Fruit fly (Drosophila melanogaster): ENCODE results near the gene ear.
A peak's percentile ranks its signal among the peaks of the same experiment; 100 is the strongest.

ear gene

dm6 chr3R:15347822-15348221 is 27.3 kb downstream of the ear start, which contains the start of the genes CG42726 and CG42727 (continued):
- TF ChIP-seq lov (optimal IDR thresholded peaks at IDR 0.05) (no peak), lov (GFP tag; IDR thresholded peaks at IDR 0.05) (no peak), CG8388 (GFP tag; optimal IDR thresholded peaks at IDR 0.05) (peak; percentile 2), HLH3B (GFP tag; IDR thresholded peaks at IDR 0.05) (no peak), Optix (GFP tag; IDR thresholded peaks at IDR 0.05) (no peak), Blimp-1 (GFP tag; optimal IDR thresholded peaks at IDR 0.05) (no peak), bsh (GFP tag; optimal IDR thresholded peaks at IDR 0.05) (peak in 1 of 2 experiments; percentile 32), CG6813 (GFP tag; optimal IDR thresholded peaks at IDR 0.05) (no peak), CG18011 (GFP tag; optimal IDR thresholded peaks at IDR 0.05) (no peak), Xrp1 (GFP tag; IDR thresholded peaks at IDR 0.05) (peak; percentile 37; the same call in 1 of the 2 replicates), sens-2 (GFP tag; IDR thresholded peaks at IDR 0.05) (peak; percentile 35; the same call in 1 of the 2 replicates), TFAM (GFP tag; optimal IDR thresholded peaks at IDR 0.05) (no peak), pho (GFP tag; optimal IDR thresholded peaks at IDR 0.05) (no peak), CG11723 (GFP tag; optimal IDR thresholded peaks at IDR 0.05) (no peak), CG12391 (tag; optimal IDR thresholded peaks at IDR 0.05) (peak; percentile 35), inv (GFP tag; IDR thresholded peaks at IDR 0.05; ENCODE audit: partially characterized antibody) (no peak), tin (GFP tag; optimal IDR thresholded peaks at IDR 0.05) (peak; percentile 51), sug (tag; optimal IDR thresholded peaks at IDR 0.05) (no peak), CG9609 (GFP tag; optimal IDR thresholded peaks at IDR 0.05) (no peak), CG7357 (GFP tag; IDR thresholded peaks at IDR 0.05) (no peak), br (optimal IDR thresholded peaks at IDR 0.05) (no peak), CG15479 (GFP tag; optimal IDR thresholded peaks at IDR 0.05) (no peak), D19A (tag; optimal IDR thresholded peaks at IDR 0.05) (no peak), Xbp1 (GFP tag; optimal IDR thresholded peaks at IDR 0.05) (peak; percentile 37), oc (tag; optimal IDR thresholded peaks at IDR 0.05) (no peak), fd3F (GFP tag; optimal IDR thresholded peaks at IDR 0.05) (no peak), crc (GFP tag; optimal IDR thresholded peaks at IDR 0.05) (no peak), amos (GFP tag; IDR thresholded peaks at IDR 0.05; ENCODE audit: partially characterized antibody) (no peak), CG17359 (tag; optimal IDR thresholded peaks at IDR 0.05) (peak; percentile 28), az2 (GFP tag; optimal IDR thresholded peaks at IDR 0.05) (peak; percentile 2), CG14014 (GFP tag; IDR thresholded peaks at IDR 0.05) (peak; percentile 62), CG30020 (tag; optimal IDR thresholded peaks at IDR 0.05) (no peak), Ada2b (GFP tag; IDR thresholded peaks at IDR 0.05) (no peak), ranshi (GFP tag; IDR thresholded peaks at IDR 0.05) (peak; percentile 41; the same call in 1 of the 2 replicates), nerfin-2 (GFP tag; IDR thresholded peaks at IDR 0.05; ENCODE audit: partially characterized antibody) (no peak), ems (GFP tag; optimal IDR thresholded peaks at IDR 0.05) (peak; percentile 52), Fer3 (tag; optimal IDR thresholded peaks at IDR 0.05) (peak; percentile 6), CG11398 (GFP tag; optimal IDR thresholded peaks at IDR 0.05) (no peak), fru (optimal IDR thresholded peaks at IDR 0.05) (no peak), CG10979 (tag; optimal IDR thresholded peaks at IDR 0.05) (peak; percentile 30), Taf1 (GFP tag; IDR thresholded peaks at IDR 0.05) (no peak), fu2 (GFP tag; optimal IDR thresholded peaks at IDR 0.05) (no peak), CG3726 (GFP tag; IDR thresholded peaks at IDR 0.05) (no peak), gce (GFP tag; IDR thresholded peaks at IDR 0.05) (0 out of 3 replicates have a peak, but pooled peaks have one; percentile 27), CG17568 (GFP tag; optimal IDR thresholded peaks at IDR 0.05) (no peak), crol (GFP tag; IDR thresholded peaks at IDR 0.05) (no peak), Doc2 (GFP tag; IDR thresholded peaks at IDR 0.05) (no peak), CG12942 (GFP tag; optimal IDR thresholded peaks at IDR 0.05) (no peak), Side (GFP tag; optimal IDR thresholded peaks at IDR 0.05) (no peak), Pdp1 (GFP tag; optimal IDR thresholded peaks at IDR 0.05) (peak in 1 of 2 experiments; percentile 31), Nf-YB (GFP tag; optimal IDR thresholded peaks at IDR 0.05) (no peak), CG7556 (GFP tag; optimal IDR thresholded peaks at IDR 0.05) (peak; percentile 2)
